Fruit fly (Drosophila melanogaster) whole organism, embryonic: ENCODE data around the gene CG13043.

Experiments used
- ATbp ChIP-seq: fragments of 200-800 bp; sonication (Bioruptor generic); optimal IDR thresholded peaks from 2 replicates; lab custom pipeline; 2017; ENCODE audit warnings: missing biosample characterization, mild to moderate bottlenecking, missing genetic modification characterization, missing genetic modification reagents
- Atf6 ChIP-seq: fragments of 200-800 bp; sonication (Bioruptor generic); IDR thresholded peaks from 2 replicates; pipeline ENCODE4 v1.3.6; 2022; ENCODE audit warnings: missing biosample characterization, missing genetic modification characterization
- CG10654 ChIP-seq: fragments of 200-800 bp; sonication (Bioruptor generic); optimal IDR thresholded peaks from 2 replicates; lab custom pipeline; 2016; ENCODE audit warnings: missing biosample characterization, missing genetic modification characterization
- CG11398 ChIP-seq: fragments of 200-800 bp; sonication (Bioruptor generic); optimal IDR thresholded peaks from 2 replicates; lab custom pipeline; 2016; ENCODE audit warnings: missing biosample characterization, missing genetic modification characterization
- CG12299 ChIP-seq: fragments of 200-800 bp; sonication (Bioruptor generic); optimal IDR thresholded peaks from 2 replicates; lab custom pipeline; 2018; ENCODE audit warnings: missing biosample characterization, mild to moderate bottlenecking, missing genetic modification characterization
- CG12769 ChIP-seq: fragments of 200-800 bp; sonication (Bioruptor generic); optimal IDR thresholded peaks from 2 replicates; lab custom pipeline; 2019; ENCODE audit warnings: missing biosample characterization, mild to moderate bottlenecking, missing genetic modification characterization, moderate library complexity
- CG15073 ChIP-seq: fragments of 200-800 bp; sonication (Bioruptor generic); optimal IDR thresholded peaks from 2 replicates; lab custom pipeline; 2016; ENCODE audit warnings: missing biosample characterization, missing genetic modification characterization
- CG15269 ChIP-seq: fragments of 200-800 bp; sonication (Bioruptor generic); optimal IDR thresholded peaks from 2 replicates; lab custom pipeline; 2018; ENCODE audit warnings: missing biosample characterization, mild to moderate bottlenecking, missing genetic modification characterization, moderate library complexity
- CG15479 ChIP-seq: fragments of 200-800 bp; sonication (Bioruptor generic); optimal IDR thresholded peaks from 3 replicates; lab custom pipeline; 2019; ENCODE audit warnings: missing biosample characterization, mild to moderate bottlenecking, missing genetic modification characterization, moderate library complexity
- CG1792 ChIP-seq: fragments of 200-800 bp; sonication (Bioruptor generic); optimal IDR thresholded peaks from 2 replicates; lab custom pipeline; 2016; ENCODE audit warnings: missing biosample characterization, missing genetic modification characterization
- CG18011 ChIP-seq: fragments of 200-800 bp; sonication (Bioruptor generic); optimal IDR thresholded peaks from 2 replicates; lab custom pipeline; 2017; ENCODE audit warnings: missing biosample characterization, missing genetic modification characterization, mild to moderate bottlenecking, moderate library complexity, missing genotype
- CG2116 ChIP-seq: fragments of 200-800 bp; sonication (Bioruptor generic); optimal IDR thresholded peaks from 3 replicates; lab custom pipeline; 2018; ENCODE audit warnings: missing biosample characterization, mild to moderate bottlenecking, missing genetic modification characterization
- CG6175 ChIP-seq: fragments of 200-800 bp; sonication (Bioruptor generic); IDR thresholded peaks from 3 replicates; pipeline ENCODE4 v1.3.6; 2022; ENCODE audit warnings: missing biosample characterization, missing genetic modification characterization
- CG7357 ChIP-seq: fragments of 200-800 bp; sonication (Bioruptor generic); IDR thresholded peaks from 3 replicates; pipeline ENCODE4 v1.3.6; 2022; ENCODE audit warnings: missing biosample characterization, missing genetic modification characterization
- CG9727 ChIP-seq: fragments of 200-800 bp; sonication (Bioruptor generic); optimal IDR thresholded peaks from 3 replicates; lab custom pipeline; 2017; ENCODE audit warnings: missing biosample characterization, mild to moderate bottlenecking, missing genetic modification characterization
- Dad ChIP-seq: fragments of 200-800 bp; sonication (Bioruptor generic); optimal IDR thresholded peaks from 3 replicates; lab custom pipeline; 2016; ENCODE audit warnings: missing biosample characterization, missing genetic modification characterization
- Dbx ChIP-seq: fragments of 200-800 bp; sonication (Bioruptor generic); IDR thresholded peaks from 3 replicates; pipeline ENCODE4 v1.3.6; 2022; ENCODE audit warnings: missing biosample characterization, missing genetic modification characterization
- Deaf1 ChIP-seq: fragments of 200-800 bp; optimal IDR thresholded peaks from 3 replicates; lab custom pipeline; 2019; ENCODE audit warnings: missing biosample characterization, mild to moderate bottlenecking, missing genetic modification characterization, moderate library complexity
- Dip3 ChIP-seq: fragments of 200-800 bp; sonication (Bioruptor generic); optimal IDR thresholded peaks from 3 replicates; lab custom pipeline; 2016; ENCODE audit warnings: missing biosample characterization, missing genetic modification characterization
- Drgx ChIP-seq: fragments of 200-800 bp; sonication (Bioruptor generic); IDR thresholded peaks from 2 replicates; pipeline ENCODE4 v1.3.6; 2022; ENCODE audit warnings: missing biosample characterization, missing genetic modification characterization
- Elba2 ChIP-seq: fragments of 200-800 bp; sonication (Bioruptor generic); optimal IDR thresholded peaks from 3 replicates; lab custom pipeline; 2016; ENCODE audit warnings: missing biosample characterization, missing genetic modification characterization
- Hey ChIP-seq: fragments of 200-800 bp; sonication (Bioruptor generic); optimal IDR thresholded peaks from 3 replicates; lab custom pipeline; 2018; ENCODE audit warnings: missing biosample characterization, mild to moderate bottlenecking, missing genetic modification characterization
- Hmx ChIP-seq: fragments of 200-800 bp; sonication (Bioruptor generic); optimal IDR thresholded peaks from 2 replicates; lab custom pipeline; 2016; ENCODE audit warnings: missing biosample characterization, missing genetic modification characterization
- Mes4 ChIP-seq: fragments of 200-800 bp; sonication (Bioruptor generic); optimal IDR thresholded peaks from 2 replicates; lab custom pipeline; 2016; ENCODE audit warnings: missing biosample characterization, missing genetic modification characterization
- Neu2 ChIP-seq: fragments of 200-800 bp; sonication (Bioruptor generic); optimal IDR thresholded peaks from 3 replicates; lab custom pipeline; 2016; ENCODE audit warnings: missing biosample characterization, missing genetic modification characterization, borderline replicate concordance
- Scr ChIP-seq: fragments of 200-800 bp; sonication (Bioruptor generic); IDR thresholded peaks from 2 replicates; pipeline ENCODE4 v1.3.6; 2022; ENCODE audit warnings: missing biosample characterization, missing genetic modification characterization; ENCODE audit not compliant: partially characterized antibody
- Sox100B ChIP-seq: fragments of 200-800 bp; sonication (Bioruptor generic); optimal IDR thresholded peaks from 3 replicates; lab custom pipeline; 2018; ENCODE audit warnings: missing biosample characterization, mild to moderate bottlenecking, missing genetic modification characterization
- abd-A ChIP-seq: fragments of 200-800 bp; sonication (Bioruptor generic); optimal IDR thresholded peaks from 3 replicates; lab custom pipeline; 2019; ENCODE audit warnings: missing biosample characterization, mild to moderate bottlenecking, missing genetic modification characterization, moderate library complexity
- az2 ChIP-seq: fragments of 200-800 bp; sonication (Bioruptor generic); optimal IDR thresholded peaks from 3 replicates; lab custom pipeline; 2016; ENCODE audit warnings: missing biosample characterization, missing genetic modification characterization
- br ChIP-seq: fragments of >200 bp; optimal IDR thresholded peaks from 2 replicates; lab custom pipeline; 2017
- fu2 ChIP-seq: fragments of 200-800 bp; sonication (Bioruptor generic); optimal IDR thresholded peaks from 2 replicates; lab custom pipeline; 2016; ENCODE audit warnings: missing biosample characterization, missing genetic modification characterization
- hkb ChIP-seq, 2 experiments: fragments of 200-800 bp in 1 of 2; fragments of >200 bp in 1 of 2; sonication (Bioruptor generic) in 1 of 2; IDR thresholded peaks in 1 of 2; optimal IDR thresholded peaks in 1 of 2; 2 replicates each; pipeline versions ENCODE4 v1.3.6 to Lab custom; 2017 to 2022; ENCODE audit warnings: missing biosample characterization in 1 of 2, missing genetic modification characterization in 1 of 2
- kah ChIP-seq: fragments of 200-800 bp; sonication (Bioruptor generic); optimal IDR thresholded peaks from 2 replicates; lab custom pipeline; 2018; ENCODE audit warnings: missing biosample characterization, mild to moderate bottlenecking, missing genetic modification characterization
- lmd ChIP-seq: fragments of 200-800 bp; sonication (Bioruptor generic); IDR thresholded peaks from 2 replicates; pipeline ENCODE4 v1.3.6; 2022; ENCODE audit warnings: missing biosample characterization, missing genetic modification characterization
- luna ChIP-seq: fragments of 200-800 bp; sonication (Bioruptor generic); optimal IDR thresholded peaks from 2 replicates; lab custom pipeline; 2016; ENCODE audit warnings: missing biosample characterization, missing genetic modification characterization
- nom ChIP-seq: fragments of 200-800 bp; sonication (Bioruptor generic); optimal IDR thresholded peaks from 2 replicates; lab custom pipeline; 2017; ENCODE audit warnings: missing biosample characterization, missing genetic modification characterization, mild to moderate bottlenecking, moderate library complexity, missing genetic modification reagents
- pfk ChIP-seq: fragments of 200-800 bp; sonication (Bioruptor generic); optimal IDR thresholded peaks from 2 replicates; lab custom pipeline; 2018; ENCODE audit warnings: missing biosample characterization, mild to moderate bottlenecking, missing genetic modification characterization, moderate library complexity
- phol ChIP-seq: fragments of 200-800 bp; sonication (Bioruptor generic); optimal IDR thresholded peaks from 3 replicates; lab custom pipeline; 2018; ENCODE audit warnings: missing biosample characterization, mild to moderate bottlenecking, missing genetic modification characterization, moderate library complexity
- ranshi ChIP-seq: fragments of 200-800 bp; sonication (Bioruptor generic); IDR thresholded peaks from 2 replicates; pipeline ENCODE4 v1.3.6; 2022; ENCODE audit warnings: missing biosample characterization, missing genetic modification characterization
- seq ChIP-seq: fragments of 200-800 bp; sonication (Bioruptor generic); IDR thresholded peaks from 2 replicates; pipeline ENCODE4 v1.3.6; 2022; ENCODE audit warnings: missing biosample characterization, missing genetic modification characterization
- trh ChIP-seq: fragments of 200-800 bp; sonication (Bioruptor generic); optimal IDR thresholded peaks from 2 replicates; lab custom pipeline; 2016; ENCODE audit warnings: missing biosample characterization, missing genetic modification characterization
- unpg ChIP-seq: fragments of 200-800 bp; sonication (Bioruptor generic); optimal IDR thresholded peaks from 3 replicates; lab custom pipeline; 2018; ENCODE audit warnings: missing biosample characterization, mild to moderate bottlenecking, missing genetic modification characterization, moderate library complexity
- vfl ChIP-seq: fragments of 200-800 bp; sonication (Bioruptor generic); optimal IDR thresholded peaks from 2 replicates; lab custom pipeline; 2016; ENCODE audit warnings: missing biosample characterization, missing genetic modification characterization
- z ChIP-seq: fragments of 200-800 bp; sonication (Bioruptor generic); IDR thresholded peaks from 3 replicates; pipeline ENCODE4 v1.3.6; 2022; ENCODE audit warnings: missing biosample characterization, missing genetic modification characterization

Gene CG13043

DNA sequence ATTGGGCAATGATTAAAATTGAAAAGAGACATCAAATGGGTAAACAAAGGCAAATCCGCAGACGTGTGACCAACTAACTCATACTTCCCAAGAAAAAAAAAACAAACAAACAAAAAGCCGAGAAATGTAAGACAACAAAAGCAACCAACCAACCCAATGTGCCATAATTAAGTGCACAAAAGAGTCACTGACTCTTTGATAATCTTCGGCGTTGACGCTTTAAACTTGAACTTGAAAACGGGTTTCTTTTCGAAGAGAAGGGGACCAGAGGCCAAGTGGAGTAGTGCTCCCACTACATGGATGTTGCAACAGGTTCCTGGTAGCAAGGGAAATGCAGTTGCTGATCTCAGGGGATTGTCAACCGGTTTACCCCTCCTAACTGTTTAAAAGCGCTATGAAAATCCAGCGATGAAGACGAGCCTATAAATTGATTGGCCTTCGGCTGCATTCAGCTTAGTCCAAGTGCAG, 25.6 kb downstream of the CG13043 start, which contains the start of gene CG13064 (continued):
- TF ChIP-seq trh (GFP tag; lab: Kevin White, UChicago) (no peak), hkb (optimal IDR thresholded peaks at IDR 0.05; lab: Kevin White, UChicago) (no peak), hkb (GFP tag; IDR thresholded peaks at IDR 0.05; lab: Robert Waterston, UW) (no peak), az2 (GFP tag; lab: Kevin White, UChicago) (no peak), abd-A (tag; lab: Kevin White, UChicago) (peak; percentile 75), CG12769 (peak; percentile 50), CG10654 (GFP tag; lab: Kevin White, UChicago) (no peak), Mes4 (no peak), CG15269 (tag; lab: Kevin White, UChicago) (peak; percentile 27), Dbx (no peak), Hmx (GFP tag; lab: Kevin White, UChicago) (no peak), CG15073 (GFP tag; lab: Kevin White, UChicago) (no peak), CG12299 (no peak), vfl (GFP tag; lab: Kevin White, UChicago) (no peak), CG2116 (GFP tag; lab: Kevin White, UChicago) (no peak), nom (peak; percentile 8)

DNA sequence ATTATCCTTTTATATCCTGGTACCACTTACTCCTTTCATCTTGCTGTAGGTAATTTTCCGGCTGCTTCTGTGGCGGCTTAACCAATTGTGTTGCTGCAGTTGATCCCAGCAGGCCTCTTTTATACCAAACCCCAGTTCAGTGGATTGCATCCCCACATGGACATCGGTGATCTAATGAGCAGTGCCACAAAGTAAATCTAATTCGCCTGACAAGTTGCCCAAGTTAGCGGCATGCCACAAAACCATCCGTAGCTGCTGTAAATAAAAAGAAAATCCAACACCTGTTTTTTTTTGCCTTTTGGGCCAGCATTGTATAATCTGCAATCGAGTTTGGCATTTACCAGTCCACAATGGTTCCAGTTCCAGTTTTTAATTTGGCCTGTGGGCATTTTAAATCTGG, 26.5 kb downstream of the CG13043 start, which contains the start of gene CG13050:
Gene CG13050 (minus strand): TSS at position 101 of the 400 bp plus-strand sequence.
- no peak for TF ChIP-seq Hey (tag; lab: Kevin White, UChicago)
- TF ChIP-seq Deaf1 = no peak
- TF ChIP-seq Sox100B = no peak
- TF ChIP-seq pfk = no peak
- no peak for TF ChIP-seq luna (GFP tag; lab: Kevin White, UChicago)
- TF ChIP-seq CG11398 = no peak
- no peak for TF ChIP-seq Elba2
- no peak for TF ChIP-seq br
- TF ChIP-seq Atf6 (GFP tag; lab: Robert Waterston, UW) = no peak
- no peak for TF ChIP-seq lmd (GFP tag; lab: Robert Waterston, UW)
- no peak for TF ChIP-seq kah
- TF ChIP-seq, all 482 proteins: peak for 0

DNA sequence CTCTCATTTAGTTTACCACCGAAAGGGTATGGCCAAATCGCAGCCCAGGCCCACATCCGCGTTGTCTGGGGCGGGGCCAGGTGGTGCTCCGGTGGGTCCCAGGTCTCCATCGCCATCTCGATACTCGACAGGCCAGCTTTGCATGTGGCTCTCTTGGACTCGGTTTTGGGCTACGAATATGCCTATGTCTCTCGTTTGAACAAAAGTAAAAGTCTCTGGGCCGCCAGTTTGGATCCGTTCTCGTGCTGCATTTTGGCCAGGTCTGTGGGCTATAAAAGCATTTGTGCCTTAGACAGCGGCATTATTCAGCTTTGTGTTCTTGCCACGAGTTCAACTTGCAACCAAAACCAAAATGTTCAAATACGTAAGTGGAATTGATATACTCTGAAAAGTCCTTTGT, 28.5 kb downstream of the CG13043 start, which contains the start of gene CG13065:
Gene CG13065 (plus strand): TSS at position 301 of the 400 bp plus-strand sequence.
- TF ChIP-seq Drgx (GFP tag; lab: Robert Waterston, UW) = no peak
- TF ChIP-seq seq (GFP tag; lab: Robert Waterston, UW) = no peak
- TF ChIP-seq CG7357 = no peak
- no peak for TF ChIP-seq Neu2 (GFP tag; lab: Kevin White, UChicago)
- no peak for TF ChIP-seq CG6175
- TF ChIP-seq CG1792 (GFP tag; lab: Kevin White, UChicago) = no peak
- no peak for TF ChIP-seq z
- TF ChIP-seq CG15479 = no peak
- no peak for TF ChIP-seq Dip3
- TF ChIP-seq fu2 (GFP tag; lab: Kevin White, UChicago) = no peak
- TF ChIP-seq ranshi (GFP tag; lab: Robert Waterston, UW) = no peak
- TF ChIP-seq Dad (GFP tag; lab: Kevin White, UChicago) = no peak
- TF ChIP-seq ATbp = no peak
- no peak for TF ChIP-seq unpg (GFP tag; lab: Kevin White, UChicago)
- no peak for TF ChIP-seq CG18011 (GFP tag; lab: Kevin White, UChicago)
- no peak for TF ChIP-seq phol (tag; lab: Kevin White, UChicago)
- TF ChIP-seq CG9727 = no peak
- TF ChIP-seq Scr (GFP tag; lab: Robert Waterston, UW) = no peak
